Worm (Caenorhabditis elegans) whole organism, late embryonic: Measurements from ENCODE around the gene F22H10.11.

Experiments used
- fax-1 ChIP-seq: sonication (generic microtip); optimal IDR thresholded peaks from 2 replicates; lab custom pipeline; 2016; ENCODE audit warnings: missing genotype, missing genetic modification characterization, missing compliant biosample characterization
- mec-3 ChIP-seq: sonication (generic microtip); optimal IDR thresholded peaks from 2 replicates; lab custom pipeline; 2016; ENCODE audit warnings: borderline replicate concordance, missing genetic modification characterization, missing compliant biosample characterization
- pha-4 ChIP-seq: fragments of 150-350 bp; optimal IDR thresholded peaks from 2 replicates; lab custom pipeline; 2018; ENCODE audit warnings: missing biosample characterization, missing genetic modification reagents, missing genetic modification characterization
- pqm-1 ChIP-seq: sonication (generic microtip); optimal IDR thresholded peaks from 2 replicates; lab custom pipeline; 2016; ENCODE audit warnings: missing genetic modification characterization, missing compliant biosample characterization

DNA sequence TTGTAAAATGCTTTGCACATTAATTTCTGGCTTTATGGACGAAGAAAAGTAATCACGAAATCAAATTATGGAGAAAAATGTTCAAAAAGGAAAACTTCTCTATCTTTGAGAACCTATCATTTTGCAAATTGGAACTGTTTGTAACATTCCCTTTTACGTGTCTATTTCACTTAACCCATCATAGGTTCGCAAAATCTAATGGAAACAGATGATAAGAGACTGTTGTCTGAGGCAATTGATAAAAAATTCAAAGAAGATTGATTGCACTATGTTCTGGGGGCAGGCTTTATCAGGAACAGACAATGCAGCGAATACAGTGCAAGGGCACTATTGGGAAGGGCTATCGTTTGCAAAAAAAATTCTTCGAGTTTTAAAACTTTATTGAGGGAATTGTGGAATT lies 7.3 kb upstream of the F22H10.11 start:
- TF ChIP-seq mec-3 (no peak), pqm-1 (tag; lab: Kevin White, UChicago) (no peak), fax-1 (tag; lab: Kevin White, UChicago) (no peak), pha-4 (tag; lab: Kevin White, UChicago) (no peak)
